Fruit fly (Drosophila melanogaster) whole organism, embryonic: Measurements from ENCODE around the gene Grip91.
A peak's percentile ranks its signal among the peaks of the same experiment; 100 is the strongest.

Experiments used
- Bdp1 ChIP-seq: fragments of 200-800 bp; sonication (Bioruptor generic); optimal IDR thresholded peaks from 3 replicates; lab custom pipeline; 2016; ENCODE audit warnings: missing biosample characterization, missing genetic modification characterization
- CG10147 ChIP-seq: fragments of 200-800 bp; sonication (Bioruptor generic); optimal IDR thresholded peaks from 2 replicates; lab custom pipeline; 2019; ENCODE audit warnings: missing biosample characterization, mild to moderate bottlenecking, missing genetic modification characterization, moderate library complexity
- CG10321 ChIP-seq: fragments of 200-800 bp; sonication (Bioruptor generic); IDR thresholded peaks from 2 replicates; pipeline ENCODE4 v1.3.6; 2022; ENCODE audit warnings: missing biosample characterization, missing genetic modification characterization
- CG10366 ChIP-seq: fragments of 200-800 bp; sonication (Bioruptor generic); IDR thresholded peaks from 2 replicates; pipeline ENCODE4 v1.3.6; 2022; ENCODE audit warnings: missing biosample characterization, missing genetic modification characterization
- CG10431 ChIP-seq: fragments of 200-800 bp; sonication (Bioruptor generic); optimal IDR thresholded peaks from 3 replicates; lab custom pipeline; 2018; ENCODE audit warnings: missing biosample characterization, mild to moderate bottlenecking, missing genetic modification characterization
- CG13424 ChIP-seq: fragments of 200-800 bp; sonication (Bioruptor generic); optimal IDR thresholded peaks from 2 replicates; lab custom pipeline; 2019; ENCODE audit warnings: missing biosample characterization, mild to moderate bottlenecking, missing genetic modification characterization, moderate library complexity
- CG14050 ChIP-seq: fragments of 200-800 bp; sonication (Bioruptor generic); IDR thresholded peaks from 3 replicates; pipeline ENCODE4 v1.3.6; 2022; ENCODE audit warnings: missing biosample characterization, missing genetic modification characterization
- CG14710 ChIP-seq: fragments of 200-800 bp; sonication (Bioruptor generic); optimal IDR thresholded peaks from 3 replicates; lab custom pipeline; 2019; ENCODE audit warnings: missing biosample characterization, mild to moderate bottlenecking, missing genetic modification characterization, moderate library complexity
- CG1792 ChIP-seq: fragments of 200-800 bp; sonication (Bioruptor generic); optimal IDR thresholded peaks from 2 replicates; lab custom pipeline; 2016; ENCODE audit warnings: missing biosample characterization, missing genetic modification characterization
- CG1832 ChIP-seq: fragments of 200-800 bp; sonication (Bioruptor generic); optimal IDR thresholded peaks from 2 replicates; lab custom pipeline; 2017; ENCODE audit warnings: missing biosample characterization, mild to moderate bottlenecking, missing genetic modification characterization, inconsistent platforms
- CG2202 ChIP-seq: fragments of 200-800 bp; sonication (Bioruptor generic); optimal IDR thresholded peaks from 2 replicates; lab custom pipeline; 2018; ENCODE audit warnings: missing biosample characterization, mild to moderate bottlenecking, missing genetic modification characterization
- CG2712 ChIP-seq: fragments of 200-800 bp; optimal IDR thresholded peaks from 3 replicates; lab custom pipeline; 2019; ENCODE audit warnings: missing biosample characterization, mild to moderate bottlenecking, missing genetic modification characterization, moderate library complexity
- CG3847 ChIP-seq: fragments of 200-800 bp; sonication (Bioruptor generic); IDR thresholded peaks from 2 replicates; pipeline ENCODE4 v1.3.6; 2022; ENCODE audit warnings: missing biosample characterization, missing genetic modification characterization
- CG3995 ChIP-seq: fragments of 200-800 bp; sonication (Bioruptor generic); optimal IDR thresholded peaks from 3 replicates; lab custom pipeline; 2016; ENCODE audit warnings: missing biosample characterization, missing genetic modification characterization
- CG6175 ChIP-seq: fragments of 200-800 bp; sonication (Bioruptor generic); IDR thresholded peaks from 3 replicates; pipeline ENCODE4 v1.3.6; 2022; ENCODE audit warnings: missing biosample characterization, missing genetic modification characterization
- CG7987 ChIP-seq: fragments of 200-800 bp; sonication (Bioruptor generic); optimal IDR thresholded peaks from 2 replicates; lab custom pipeline; 2018; ENCODE audit warnings: missing biosample characterization, mild to moderate bottlenecking, missing genetic modification characterization, moderate library complexity
- CG8765 ChIP-seq: fragments of 200-800 bp; sonication (Bioruptor generic); IDR thresholded peaks from 2 replicates; pipeline ENCODE4 v1.3.6; 2022; ENCODE audit warnings: missing biosample characterization, missing genetic modification characterization
- Dbx ChIP-seq: fragments of 200-800 bp; sonication (Bioruptor generic); IDR thresholded peaks from 3 replicates; pipeline ENCODE4 v1.3.6; 2022; ENCODE audit warnings: missing biosample characterization, missing genetic modification characterization
- Dip2 ChIP-seq: fragments of 200-800 bp; sonication (Bioruptor generic); IDR thresholded peaks from 2 replicates; pipeline ENCODE4 v1.3.6; 2022; ENCODE audit warnings: missing biosample characterization, missing genetic modification characterization
- Drgx ChIP-seq: fragments of 200-800 bp; sonication (Bioruptor generic); IDR thresholded peaks from 2 replicates; pipeline ENCODE4 v1.3.6; 2022; ENCODE audit warnings: missing biosample characterization, missing genetic modification characterization
- Ets97D ChIP-seq: fragments of 200-800 bp; sonication (Bioruptor generic); optimal IDR thresholded peaks from 3 replicates; lab custom pipeline; 2016; ENCODE audit warnings: missing biosample characterization, missing genetic modification characterization
- Fer1 ChIP-seq: fragments of 200-800 bp; sonication (Bioruptor generic); optimal IDR thresholded peaks from 2 replicates; lab custom pipeline; 2017; ENCODE audit warnings: missing biosample characterization, mild to moderate bottlenecking, missing genetic modification characterization
- Hmr ChIP-seq: fragments of 200-800 bp; sonication (Bioruptor generic); optimal IDR thresholded peaks from 3 replicates; lab custom pipeline; 2017; ENCODE audit warnings: mild to moderate bottlenecking, missing biosample characterization, missing genetic modification reagents, missing genetic modification characterization
- Jarid2 ChIP-seq: fragments of 200-800 bp; sonication (Bioruptor generic); optimal IDR thresholded peaks from 3 replicates; lab custom pipeline; 2017; ENCODE audit warnings: mild to moderate bottlenecking, missing biosample characterization, missing genetic modification reagents, missing genetic modification characterization
- Opbp ChIP-seq: fragments of 200-800 bp; sonication (Bioruptor generic); IDR thresholded peaks from 3 replicates; pipeline ENCODE4 v1.3.6; 2022; ENCODE audit warnings: missing biosample characterization, missing genetic modification characterization; ENCODE audit not compliant: partially characterized antibody
- Pdp1 ChIP-seq, 2 experiments: fragments of 200-800 bp; sonication (Bioruptor generic); optimal IDR thresholded peaks; 3 replicates each; lab custom pipeline; 2016; ENCODE audit warnings: missing biosample characterization in 2 of 2, missing genetic modification characterization in 2 of 2, mild to moderate bottlenecking in 1 of 2, moderate library complexity in 1 of 2
- Ravus ChIP-seq: fragments of 200-800 bp; sonication (Bioruptor generic); IDR thresholded peaks from 2 replicates; pipeline ENCODE4 v1.3.6; 2022; ENCODE audit warnings: missing biosample characterization, missing genetic modification characterization
- Trl ChIP-seq, 3 experiments: fragments of >200 bp in 2 of 3; fragments of 200-800 bp in 1 of 3; sonication (Bioruptor generic) in 1 of 3; optimal IDR thresholded peaks; 2 replicates in 1 of 3; 3 replicates in 2 of 3; lab custom pipeline; 2016 to 2017; ENCODE audit warnings: missing biosample characterization in 1 of 3, missing genetic modification characterization in 1 of 3
- abd-A ChIP-seq: fragments of 200-800 bp; sonication (Bioruptor generic); optimal IDR thresholded peaks from 3 replicates; lab custom pipeline; 2019; ENCODE audit warnings: missing biosample characterization, mild to moderate bottlenecking, missing genetic modification characterization, moderate library complexity
- ash1 ChIP-seq: fragments of 200-800 bp; sonication (Bioruptor generic); optimal IDR thresholded peaks from 2 replicates; lab custom pipeline; 2018; ENCODE audit warnings: missing biosample characterization, mild to moderate bottlenecking, missing genetic modification characterization
- bcd ChIP-seq: fragments of 200-800 bp; sonication (Bioruptor generic); optimal IDR thresholded peaks from 2 replicates; lab custom pipeline; 2017; ENCODE audit warnings: missing biosample characterization, mild to moderate bottlenecking, missing genetic modification characterization
- cad ChIP-seq: fragments of >200 bp; optimal IDR thresholded peaks from 2 replicates; lab custom pipeline; 2017; ENCODE audit warnings: missing biosample characterization, missing genetic modification characterization
- chinmo ChIP-seq: fragments of 200-800 bp; sonication (Bioruptor generic); IDR thresholded peaks from 4 replicates; pipeline ENCODE4 v1.3.6; 2022; ENCODE audit warnings: missing biosample characterization, missing genetic modification characterization; ENCODE audit not compliant: partially characterized antibody
- ci ChIP-seq: fragments of 200-800 bp; sonication (Bioruptor generic); IDR thresholded peaks from 3 replicates; pipeline ENCODE4 v1.3.6; 2022; ENCODE audit warnings: missing biosample characterization, missing genetic modification characterization
- dpn ChIP-seq, 2 experiments: fragments of 200-800 bp; sonication (Bioruptor generic); optimal IDR thresholded peaks; 3 replicates each; lab custom pipeline; 2016; ENCODE audit warnings: missing biosample characterization in 2 of 2, missing genetic modification characterization in 2 of 2
- eyg ChIP-seq: fragments of 200-800 bp; sonication (Bioruptor generic); optimal IDR thresholded peaks from 3 replicates; lab custom pipeline; 2016; ENCODE audit warnings: missing biosample characterization, missing genetic modification characterization
- gcm ChIP-seq: fragments of 200-800 bp; sonication (Bioruptor generic); optimal IDR thresholded peaks from 2 replicates; lab custom pipeline; 2019; ENCODE audit warnings: missing biosample characterization, mild to moderate bottlenecking, missing genetic modification characterization, moderate library complexity
- gcm2 ChIP-seq: fragments of 200-800 bp; sonication (Bioruptor generic); optimal IDR thresholded peaks from 2 replicates; lab custom pipeline; 2016; ENCODE audit warnings: missing biosample characterization, missing genetic modification characterization
- grau ChIP-seq: fragments of 200-800 bp; optimal IDR thresholded peaks from 3 replicates; lab custom pipeline; 2019; ENCODE audit warnings: missing biosample characterization, mild to moderate bottlenecking, missing genetic modification characterization, moderate library complexity
- hb ChIP-seq: fragments of 200-800 bp; sonication (Bioruptor generic); IDR thresholded peaks from 3 replicates; pipeline ENCODE4 v1.3.6; 2022; ENCODE audit warnings: missing biosample characterization, missing genetic modification characterization; ENCODE audit not compliant: partially characterized antibody
- her ChIP-seq: fragments of 200-800 bp; sonication (Bioruptor generic); optimal IDR thresholded peaks from 2 replicates; lab custom pipeline; 2016; ENCODE audit warnings: missing biosample characterization, missing genetic modification characterization
- lbe ChIP-seq: fragments of 200-800 bp; sonication (Bioruptor generic); optimal IDR thresholded peaks from 2 replicates; lab custom pipeline; 2016; ENCODE audit warnings: missing biosample characterization, mild to moderate bottlenecking, missing genetic modification characterization
- lov ChIP-seq, 2 experiments: fragments of 200-800 bp in 1 of 2; fragments of >200 bp in 1 of 2; sonication (Bioruptor generic) in 1 of 2; IDR thresholded peaks in 1 of 2; optimal IDR thresholded peaks in 1 of 2; 2 replicates in 1 of 2; 3 replicates in 1 of 2; pipeline versions ENCODE4 v1.3.6 to Lab custom; 2017 to 2022; ENCODE audit warnings: missing biosample characterization in 1 of 2, missing genetic modification characterization in 1 of 2
- nmo ChIP-seq: fragments of 200-800 bp; sonication (Bioruptor generic); optimal IDR thresholded peaks from 2 replicates; lab custom pipeline; 2018; ENCODE audit warnings: missing biosample characterization, mild to moderate bottlenecking, missing genetic modification characterization, moderate library complexity
- peb ChIP-seq: fragments of 200-800 bp; sonication (Bioruptor generic); IDR thresholded peaks from 2 replicates; pipeline ENCODE4 v1.3.6; 2022; ENCODE audit warnings: missing biosample characterization, missing genetic modification characterization
- ranshi ChIP-seq: fragments of 200-800 bp; sonication (Bioruptor generic); IDR thresholded peaks from 2 replicates; pipeline ENCODE4 v1.3.6; 2022; ENCODE audit warnings: missing biosample characterization, missing genetic modification characterization
- schlank ChIP-seq: fragments of 200-800 bp; sonication (Bioruptor generic); optimal IDR thresholded peaks from 2 replicates; lab custom pipeline; 2018; ENCODE audit warnings: missing biosample characterization, mild to moderate bottlenecking, missing genetic modification characterization
- slou ChIP-seq: fragments of 200-800 bp; sonication (Bioruptor generic); optimal IDR thresholded peaks from 3 replicates; lab custom pipeline; 2016; ENCODE audit warnings: missing biosample characterization, missing genetic modification characterization
- trh ChIP-seq: fragments of 200-800 bp; sonication (Bioruptor generic); optimal IDR thresholded peaks from 2 replicates; lab custom pipeline; 2016; ENCODE audit warnings: missing biosample characterization, missing genetic modification characterization
- tx ChIP-seq: fragments of 200-800 bp; sonication (Bioruptor generic); optimal IDR thresholded peaks from 2 replicates; lab custom pipeline; 2016; ENCODE audit warnings: missing biosample characterization, missing genetic modification characterization

Gene Grip91

DNA sequence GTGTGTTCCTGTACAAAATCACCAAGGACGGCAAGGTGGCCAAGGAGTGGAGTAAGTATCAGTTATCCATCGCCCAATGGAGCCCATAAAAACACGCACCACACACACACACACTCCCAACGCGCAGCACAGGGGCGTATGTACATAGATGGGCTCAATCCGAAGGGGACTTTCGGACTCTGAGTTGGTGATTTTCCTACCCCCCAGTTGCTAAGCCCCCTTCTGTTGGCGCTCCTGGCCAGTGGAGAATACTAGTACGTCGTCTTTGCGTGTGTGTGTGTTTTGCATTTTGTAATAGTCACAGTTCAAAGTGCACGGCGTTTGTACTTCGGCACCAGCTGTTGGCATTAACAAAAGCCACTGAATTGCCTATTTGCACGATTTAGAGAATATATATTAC lies 4.4 kb downstream of the Grip91 start (continued):
- TF ChIP-seq CG14710 (tag; lab: Kevin White, UChicago) (peak; percentile 26), CG1792 (GFP tag; lab: Kevin White, UChicago) (peak; percentile 61), CG2202 (tag; lab: Kevin White, UChicago) (peak; percentile 15), slou (GFP tag; lab: Kevin White, UChicago) (peak; percentile 1), chinmo (GFP tag; lab: Robert Waterston, UW) (no peak), Ravus (GFP tag; lab: Robert Waterston, UW) (peak; percentile 25; the same call in 1 of the 2 replicates), abd-A (tag; lab: Kevin White, UChicago) (no peak), Dbx (GFP tag; lab: Robert Waterston, UW) (peak; percentile 79), CG2712 (tag; lab: Kevin White, UChicago) (peak; percentile 69), CG6175 (GFP tag; lab: Robert Waterston, UW) (peak; percentile 74; the same call in 2 of the 3 replicates), CG8765 (peak; percentile 69), CG14050 (GFP tag; lab: Robert Waterston, UW) (peak; percentile 70; the same call in 2 of the 3 replicates), CG1832 (GFP tag; lab: Kevin White, UChicago) (no peak), lov (optimal IDR thresholded peaks at IDR 0.05; lab: Kevin White, UChicago) (no peak), lov (GFP tag; IDR thresholded peaks at IDR 0.05; lab: Robert Waterston, UW) (peak; percentile 82), ash1 (GFP tag; lab: Kevin White, UChicago) (peak; percentile 78), Pdp1 (GFP tag; optimal IDR thresholded peaks at IDR 0.05; lab: Kevin White, UChicago) (peak; percentile 50 to 83), bcd (GFP tag; lab: Kevin White, UChicago) (peak; percentile 78), Bdp1 (peak; percentile 49), lbe (GFP tag; lab: Kevin White, UChicago) (no peak), hb (GFP tag; lab: Robert Waterston, UW) (no peak), tx (GFP tag; lab: Kevin White, UChicago) (peak; percentile 78), CG10366 (peak; percentile 82), gcm (peak; percentile 47), Ets97D (no peak), trh (GFP tag; lab: Kevin White, UChicago) (no peak), CG7987 (GFP tag; lab: Kevin White, UChicago) (peak; percentile 75), Dip2 (GFP tag; lab: Robert Waterston, UW) (no peak), nmo (GFP tag; lab: Kevin White, UChicago) (peak; percentile 33), cad (no peak), CG3995 (GFP tag; lab: Kevin White, UChicago) (peak; percentile 36), grau (peak; percentile 73), CG13424 (tag; lab: Kevin White, UChicago) (peak; percentile 85), schlank (tag; lab: Kevin White, UChicago) (peak; percentile 62), Opbp (GFP tag; lab: Robert Waterston, UW) (no peak), ranshi (GFP tag; lab: Robert Waterston, UW) (peak; percentile 79), Trl (optimal IDR thresholded peaks at IDR 0.05; lab: Kevin White, UChicago) (no peak), Trl (GFP tag; optimal IDR thresholded peaks at IDR 0.05; lab: Kevin White, UChicago) (peak; percentile 82), her (GFP tag; lab: Kevin White, UChicago) (peak; percentile 82), CG3847 (peak; percentile 74), CG10321 (GFP tag; lab: Robert Waterston, UW) (no peak), CG10431 (no peak), Fer1 (GFP tag; lab: Kevin White, UChicago) (peak; percentile 80), CG10147 (GFP tag; lab: Kevin White, UChicago) (peak; percentile 12), eyg (GFP tag; lab: Kevin White, UChicago) (peak; percentile 34), peb (peak; percentile 66; the same call in 1 of the 2 replicates), ci (GFP tag; lab: Robert Waterston, UW) (peak; percentile 89), gcm2 (GFP tag; lab: Kevin White, UChicago) (peak; percentile 71), Drgx (GFP tag; lab: Robert Waterston, UW) (peak; percentile 92), Hmr (GFP tag; lab: Kevin White, UChicago) (peak; percentile 79), dpn (GFP tag; optimal IDR thresholded peaks at IDR 0.05; lab: Kevin White, UChicago) (peak; percentile 69 to 89), Jarid2 (peak; percentile 36)
